Fruit fly (Drosophila melanogaster) whole organism, pupa: ENCODE results near the gene out.

Source experiments
- CG10348 ChIP-seq: fragments of 200-800 bp; sonication (Bioruptor generic); IDR thresholded peaks from 2 replicates; pipeline ENCODE4 v1.3.6; 2022; ENCODE audit warnings: missing biosample characterization, missing genetic modification characterization
- CG12605 ChIP-seq: fragments of 200-800 bp; sonication (Bioruptor generic); IDR thresholded peaks from 2 replicates; pipeline ENCODE4 v1.3.6; 2022; ENCODE audit warnings: missing biosample characterization, missing genetic modification characterization
- CG13204 ChIP-seq: fragments of 200-800 bp; sonication (Bioruptor generic); optimal IDR thresholded peaks from 2 replicates; lab custom pipeline; 2018; ENCODE audit warnings: missing biosample characterization, mild to moderate bottlenecking, missing genetic modification characterization, moderate library complexity
- CG14655 ChIP-seq: fragments of 200-800 bp; sonication (Bioruptor generic); optimal IDR thresholded peaks from 3 replicates; lab custom pipeline; 2017; ENCODE audit warnings: mild to moderate bottlenecking, missing biosample characterization, missing genetic modification reagents, missing genetic modification characterization
- CG15710 ChIP-seq: fragments of 200-800 bp; sonication (Bioruptor generic); optimal IDR thresholded peaks from 2 replicates; lab custom pipeline; 2018; ENCODE audit warnings: missing biosample characterization, mild to moderate bottlenecking, missing genetic modification characterization, moderate library complexity
- CG9948 ChIP-seq: fragments of 200-800 bp; sonication (Bioruptor generic); optimal IDR thresholded peaks from 2 replicates; lab custom pipeline; 2018; ENCODE audit warnings: missing biosample characterization, mild to moderate bottlenecking, missing genetic modification characterization, moderate library complexity
- D1 ChIP-seq: fragments of 200-800 bp; sonication (Bioruptor generic); optimal IDR thresholded peaks from 2 replicates; lab custom pipeline; 2018; ENCODE audit warnings: missing biosample characterization, mild to moderate bottlenecking, missing genetic modification characterization, moderate library complexity
- EcR ChIP-seq: fragments of 200-800 bp; sonication (Bioruptor generic); optimal IDR thresholded peaks from 3 replicates; lab custom pipeline; 2019; ENCODE audit warnings: missing biosample characterization, missing genetic modification characterization, mild to moderate bottlenecking, moderate library complexity, missing genetic modification reagents
- Ets98B ChIP-seq: fragments of 200-800 bp; sonication (Bioruptor generic); IDR thresholded peaks from 2 replicates; pipeline ENCODE4 v1.3.6; 2022; ENCODE audit warnings: missing biosample characterization, missing genetic modification characterization
- Pif1B ChIP-seq: fragments of 200-800 bp; sonication (Bioruptor generic); optimal IDR thresholded peaks from 3 replicates; lab custom pipeline; 2016; ENCODE audit warnings: missing biosample characterization, missing genetic modification characterization
- Snoo ChIP-seq: fragments of 200-800 bp; sonication (Bioruptor generic); optimal IDR thresholded peaks from 3 replicates; lab custom pipeline; 2017; ENCODE audit warnings: missing biosample characterization, mild to moderate bottlenecking, missing genetic modification characterization, inconsistent platforms
- fd96Ca ChIP-seq: fragments of 200-800 bp; sonication (Bioruptor generic); IDR thresholded peaks from 3 replicates; pipeline ENCODE4 v1.3.6; 2022; ENCODE audit warnings: missing biosample characterization, missing genetic modification characterization
- gl ChIP-seq: fragments of 200-800 bp; sonication (Bioruptor generic); optimal IDR thresholded peaks from 2 replicates; lab custom pipeline; 2018; ENCODE audit warnings: missing biosample characterization, mild to moderate bottlenecking, missing genetic modification characterization
- rn ChIP-seq: fragments of 200-800 bp; sonication (Bioruptor generic); IDR thresholded peaks from 2 replicates; pipeline ENCODE4 v1.3.6; 2022; ENCODE audit warnings: missing biosample characterization, missing genetic modification characterization

- TF ChIP-seq CG14655 (GFP tag; lab: Kevin White, UChicago): no peak
- TF ChIP-seq EcR (GFP tag; lab: Kevin White, UChicago): no peak
- TF ChIP-seq CG13204 (GFP tag; lab: Kevin White, UChicago): no peak
- no peak for TF ChIP-seq CG10348 (GFP tag; lab: Robert Waterston, UW)
- no peak for TF ChIP-seq Ets98B (GFP tag; lab: Robert Waterston, UW)
- no peak for TF ChIP-seq Pif1B (GFP tag; lab: Kevin White, UChicago)
- no peak for TF ChIP-seq CG15710 (tag; lab: Kevin White, UChicago)
- TF ChIP-seq Snoo: no peak
- no peak for TF ChIP-seq gl (tag; lab: Kevin White, UChicago)
- no peak for TF ChIP-seq fd96Ca (GFP tag; lab: Robert Waterston, UW)
- TF ChIP-seq CG12605 (GFP tag; lab: Robert Waterston, UW): no peak
- TF ChIP-seq D1 (tag; lab: Kevin White, UChicago): no peak
- no peak for TF ChIP-seq rn (GFP tag; lab: Robert Waterston, UW)
- TF ChIP-seq CG9948 (tag; lab: Kevin White, UChicago): no peak
These were observed 12.3 kb downstream of the out start for dm6 chrX:19309648-19310047.
